Worm (Caenorhabditis elegans) whole organism, L1 larva: Measurements from ENCODE around the gene nog-1.

ENCODE experiments used
- C16A3.4 ChIP-seq: fragments of 150-350 bp; optimal IDR thresholded peaks from 2 replicates; lab custom pipeline; 2014; ENCODE audit warnings: missing biosample characterization, missing genetic modification characterization
- C34B4.2 ChIP-seq: sonication (generic microtip); optimal IDR thresholded peaks from 2 replicates; lab custom pipeline; 2017; ENCODE audit warnings: mild to moderate bottlenecking, missing genetic modification characterization, missing compliant biosample characterization
- F16B12.6 ChIP-seq: fragments of 150-350 bp; optimal IDR thresholded peaks from 2 replicates; lab custom pipeline; 2014; ENCODE audit warnings: missing biosample characterization, missing genetic modification characterization
- Y116A8C.19 ChIP-seq: sonication (generic microtip); optimal IDR thresholded peaks from 2 replicates; lab custom pipeline; 2016; ENCODE audit warnings: missing compliant biosample characterization, missing genetic modification characterization, borderline replicate concordance
- blmp-1 ChIP-seq: fragments of 150-350 bp; optimal IDR thresholded peaks from 2 replicates; lab custom pipeline; 2014; ENCODE audit warnings: missing biosample characterization, missing genetic modification characterization
- ceh-63 ChIP-seq: fragments of 200-800 bp; sonication (Bioruptor generic); optimal IDR thresholded peaks from 2 replicates; lab custom pipeline; 2018; ENCODE audit warnings: mild to moderate bottlenecking, missing genetic modification characterization, missing compliant biosample characterization
- dpl-1 ChIP-seq, 3 experiments: fragments of 150-350 bp in 2 of 3; sonication (generic microtip) in 1 of 3; optimal IDR thresholded peaks; 2 replicates each; lab custom pipeline; 2014 to 2017; ENCODE audit warnings: missing biosample characterization in 3 of 3, missing genetic modification characterization in 3 of 3, missing genetic modification reagents in 3 of 3
- efl-1 ChIP-seq, 4 experiments: fragments of 150-350 bp; optimal IDR thresholded peaks in 3 of 4; peaks in 1 of 4; 1 replicate in 1 of 4; 2 replicates in 3 of 4; lab custom pipeline; 2014; ENCODE audit warnings: missing biosample characterization in 2 of 4, missing genetic modification characterization in 2 of 4, missing genetic modification reagents in 2 of 4
- elt-2 ChIP-seq: sonication (generic microtip); optimal IDR thresholded peaks from 2 replicates; lab custom pipeline; 2016; ENCODE audit warnings: missing genetic modification characterization, mild to moderate bottlenecking, inconsistent platforms, missing compliant biosample characterization, missing genetic modification reagents
- ets-5 ChIP-seq: fragments of 200-800 bp; sonication (Bioruptor generic); IDR thresholded peaks from 2 replicates; pipeline ENCODE4 v1.3.6; 2022; ENCODE audit warnings: missing genetic modification characterization, missing compliant biosample characterization
- hlh-17 ChIP-seq: fragments of 200-800 bp; sonication (Bioruptor generic); optimal IDR thresholded peaks from 2 replicates; lab custom pipeline; 2018; ENCODE audit warnings: missing genetic modification characterization, mild to moderate bottlenecking, missing compliant biosample characterization, moderate library complexity, borderline replicate concordance
- hpl-2 ChIP-seq: fragments of 150-350 bp; optimal IDR thresholded peaks from 2 replicates; lab custom pipeline; 2014; ENCODE audit warnings: missing biosample characterization, missing genetic modification reagents, missing genetic modification characterization
- isw-1 ChIP-seq: fragments of 200-800 bp; sonication (Bioruptor generic); IDR thresholded peaks from 2 replicates; pipeline ENCODE4 v1.3.6; 2022; ENCODE audit warnings: missing genetic modification characterization, missing compliant biosample characterization
- jun-1 ChIP-seq: fragments of 150-350 bp; optimal IDR thresholded peaks from 2 replicates; lab custom pipeline; 2014; ENCODE audit warnings: missing biosample characterization, missing genetic modification reagents, missing genetic modification characterization
- lin-13 ChIP-seq: fragments of 150-350 bp; optimal IDR thresholded peaks from 2 replicates; lab custom pipeline; 2014; ENCODE audit warnings: missing biosample characterization, missing genetic modification reagents, missing genetic modification characterization
- lin-15B ChIP-seq: fragments of 150-350 bp; sonication (generic microtip); optimal IDR thresholded peaks from 3 replicates; lab custom pipeline; 2014; ENCODE audit warnings: missing biosample characterization, missing genetic modification characterization
- lsy-2 ChIP-seq, 2 experiments: fragments of 150-350 bp; optimal IDR thresholded peaks; 2 replicates each; lab custom pipeline; 2014; ENCODE audit warnings: missing biosample characterization in 2 of 2, missing genetic modification characterization in 2 of 2
- mef-2 ChIP-seq: fragments of 150-350 bp; optimal IDR thresholded peaks from 2 replicates; lab custom pipeline; 2014; ENCODE audit warnings: missing biosample characterization, missing genetic modification characterization
- nhr-237 ChIP-seq: fragments of 150-350 bp; optimal IDR thresholded peaks from 2 replicates; lab custom pipeline; 2014; ENCODE audit warnings: missing biosample characterization, missing genetic modification characterization
- nhr-71 ChIP-seq: sonication (generic microtip); optimal IDR thresholded peaks from 2 replicates; lab custom pipeline; 2016; ENCODE audit warnings: mild to moderate bottlenecking, missing genetic modification characterization, moderate library complexity, missing compliant biosample characterization
- nhr-85 ChIP-seq: sonication (generic microtip); peaks from one replicate; lab custom pipeline; 2016; ENCODE audit warnings: missing genetic modification characterization, inconsistent platforms, missing compliant biosample characterization
- pag-3 ChIP-seq: sonication (generic microtip); optimal IDR thresholded peaks from 2 replicates; lab custom pipeline; 2017; ENCODE audit warnings: missing genetic modification characterization, mild to moderate bottlenecking, missing compliant biosample characterization, antibody characterized with exemption, borderline replicate concordance; ENCODE audit not compliant: insufficient read depth
- rnt-1 ChIP-seq: sonication (generic microtip); optimal IDR thresholded peaks from 2 replicates; lab custom pipeline; 2016; ENCODE audit warnings: mild to moderate bottlenecking, missing genetic modification characterization, moderate library complexity, missing compliant biosample characterization
- skn-1 ChIP-seq: fragments of 150-350 bp; optimal IDR thresholded peaks from 2 replicates; lab custom pipeline; 2014; ENCODE audit warnings: missing biosample characterization, missing genetic modification characterization
- snu-23 ChIP-seq: sonication (generic microtip); optimal IDR thresholded peaks from 2 replicates; lab custom pipeline; 2016; ENCODE audit warnings: missing genetic modification characterization, missing compliant biosample characterization
- sox-4 ChIP-seq: sonication (generic microtip); optimal IDR thresholded peaks from 2 replicates; lab custom pipeline; 2016; ENCODE audit warnings: missing genetic modification characterization, missing compliant biosample characterization
- unc-130 ChIP-seq: fragments of 150-350 bp; optimal IDR thresholded peaks from 2 replicates; lab custom pipeline; 2017; ENCODE audit warnings: missing biosample characterization, missing genetic modification characterization, inconsistent platforms
- unc-62 ChIP-seq: fragments of 150-350 bp; optimal IDR thresholded peaks from 2 replicates; lab custom pipeline; 2014; ENCODE audit warnings: missing biosample characterization, missing genetic modification reagents, missing genetic modification characterization
- xbp-1 ChIP-seq: sonication (generic microtip); optimal IDR thresholded peaks from 2 replicates; lab custom pipeline; 2016; ENCODE audit warnings: missing genetic modification characterization, missing compliant biosample characterization
- ztf-11 ChIP-seq, 2 experiments: sonication (generic microtip); optimal IDR thresholded peaks; 2 replicates each; lab custom pipeline; 2016 to 2017; ENCODE audit warnings: missing genetic modification characterization in 2 of 2, missing biosample characterization in 1 of 2, missing compliant biosample characterization in 1 of 2

nog-1 gene

DNA sequence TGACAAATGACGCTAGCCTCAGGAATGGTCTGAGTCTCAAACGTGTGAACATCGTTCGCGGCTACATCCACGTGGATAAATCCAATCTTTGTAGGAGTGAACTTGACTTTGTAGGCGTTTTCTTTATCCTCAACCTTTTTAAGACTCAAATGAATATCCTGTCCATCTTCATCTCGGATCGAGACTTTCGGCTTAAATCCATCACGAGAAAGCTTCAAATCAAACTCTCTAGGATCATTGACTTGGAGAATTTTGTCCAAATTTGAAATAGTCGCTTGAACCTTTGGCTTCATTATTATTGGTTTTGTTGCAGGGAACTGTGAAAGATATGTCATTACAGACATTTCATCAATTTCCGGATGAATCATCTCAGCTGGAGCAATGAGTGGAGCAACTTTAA is 19.7 kb upstream of the nog-1 start:
- TF ChIP-seq F16B12.6 (tag; lab: Kevin White, UChicago) (no peak), C34B4.2 (tag; lab: Kevin White, UChicago) (no peak), elt-2 (tag; lab: Kevin White, UChicago) (no peak), nhr-237 (tag; lab: Kevin White, UChicago) (no peak), skn-1 (no peak), isw-1 (GFP tag; lab: Robert Waterston, UW) (no peak), ets-5 (GFP tag; lab: Robert Waterston, UW) (no peak), lin-15B (tag; lab: Kevin White, UChicago) (no peak), mef-2 (tag; lab: Kevin White, UChicago) (no peak), xbp-1 (tag; lab: Kevin White, UChicago) (no peak), pag-3 (tag; lab: Kevin White, UChicago) (no peak), jun-1 (tag; lab: Kevin White, UChicago) (no peak), ceh-63 (GFP tag; lab: Kevin White, UChicago) (no peak), hpl-2 (no peak), unc-62 (GFP tag; lab: Kevin White, UChicago) (no peak), ztf-11 (tag; optimal IDR thresholded peaks at IDR 0.05; lab: Kevin White, UChicago) (no peak)

DNA sequence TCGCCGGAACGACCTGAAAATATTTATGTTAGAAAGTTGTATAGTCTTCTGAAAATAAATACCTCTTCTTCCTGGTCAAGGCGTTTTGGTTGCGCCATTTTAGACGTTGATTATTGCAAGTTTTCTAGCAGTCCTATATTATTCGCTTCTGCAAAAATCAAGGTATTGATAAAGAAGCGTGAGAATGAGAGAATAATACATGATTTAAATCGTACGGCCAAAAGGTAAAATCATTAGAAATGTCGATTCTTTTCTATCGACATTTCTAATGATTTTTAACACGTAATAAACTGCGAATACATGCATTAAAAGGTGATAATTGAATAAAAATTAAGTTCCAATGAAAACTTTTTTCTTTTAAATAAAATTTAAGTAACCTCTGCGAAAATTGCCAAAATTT is 17.8 kb upstream of the nog-1 start, which contains the start of gene fln-1:
fln-1 (minus strand) TSS at position 101 of the 400 bp plus-strand sequence.
- TF ChIP-seq lin-13 (no peak), efl-1 (optimal IDR thresholded peaks at IDR 0.05; lab: Kevin White, UChicago) (no peak), efl-1 (GFP tag; optimal IDR thresholded peaks at IDR 0.05 in 1 of 2; lab: Kevin White, UChicago) (peak in 1 of 2 experiments; percentile 48), lin-15B (tag; lab: Kevin White, UChicago) (no peak), Y116A8C.19 (tag; lab: Kevin White, UChicago) (no peak)

DNA sequence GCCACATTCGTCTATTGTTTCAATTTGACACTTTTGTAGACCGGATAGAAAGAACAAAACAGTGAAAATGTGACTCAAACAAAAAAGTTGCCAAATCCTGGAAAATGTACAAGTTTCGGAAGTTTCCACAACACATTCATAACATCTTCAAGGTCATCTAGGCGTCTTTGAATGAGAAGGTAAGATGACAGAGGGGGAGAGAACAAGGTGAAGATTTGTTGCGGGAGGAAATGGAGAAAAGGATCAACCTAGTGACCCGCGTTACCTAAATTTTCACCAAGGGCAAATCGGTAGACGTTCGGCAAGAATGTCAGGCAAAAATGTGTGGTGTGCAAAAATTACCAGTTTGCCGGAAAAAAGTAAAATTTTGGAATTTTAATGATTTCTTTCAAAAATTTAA is 15.9 kb upstream of the nog-1 start:
- no peak for TF ChIP-seq efl-1 (optimal IDR thresholded peaks at IDR 0.05; lab: Kevin White, UChicago)
- TF ChIP-seq efl-1 (GFP tag; optimal IDR thresholded peaks at IDR 0.05 in 1 of 2; lab: Kevin White, UChicago): peak in 1 of 2 experiments; percentile 80
- TF ChIP-seq blmp-1 (tag; lab: Kevin White, UChicago): peak; percentile 70
- TF ChIP-seq ets-5 (GFP tag; lab: Robert Waterston, UW): no peak
- no peak for TF ChIP-seq hlh-17 (GFP tag; lab: Kevin White, UChicago)
- no peak for TF ChIP-seq dpl-1 (GFP tag; optimal IDR thresholded peaks at IDR 0.05; lab: Kevin White, UChicago)
- TF ChIP-seq C16A3.4 (tag; lab: Kevin White, UChicago): no peak
- TF ChIP-seq, all 84 proteins: peak for 2

DNA sequence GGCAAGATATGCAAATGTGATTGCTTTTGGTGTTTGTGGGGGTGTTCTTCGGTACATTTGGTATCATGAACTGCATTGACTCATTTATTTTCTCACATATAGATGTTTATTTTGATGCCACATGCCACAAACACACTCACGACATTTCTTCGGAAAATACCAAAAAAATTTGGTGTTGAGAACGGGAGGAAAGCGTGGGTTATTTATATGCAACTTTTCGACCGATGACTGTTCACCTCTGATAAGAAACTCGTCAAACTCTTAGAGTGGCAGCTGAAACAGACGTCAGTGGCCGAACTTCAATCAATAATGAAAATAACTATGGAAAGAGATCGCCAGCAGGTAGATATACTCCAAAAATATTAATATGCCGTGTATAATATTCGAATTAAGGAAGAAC is 15.3 kb upstream of the nog-1 start:
- TF ChIP-seq efl-1 (optimal IDR thresholded peaks at IDR 0.05; lab: Kevin White, UChicago): no peak
- peak in 1 of 2 experiments; percentile 53 for TF ChIP-seq efl-1 (GFP tag; optimal IDR thresholded peaks at IDR 0.05 in 1 of 2; lab: Kevin White, UChicago)
- no peak for TF ChIP-seq sox-4 (tag; lab: Kevin White, UChicago)

DNA sequence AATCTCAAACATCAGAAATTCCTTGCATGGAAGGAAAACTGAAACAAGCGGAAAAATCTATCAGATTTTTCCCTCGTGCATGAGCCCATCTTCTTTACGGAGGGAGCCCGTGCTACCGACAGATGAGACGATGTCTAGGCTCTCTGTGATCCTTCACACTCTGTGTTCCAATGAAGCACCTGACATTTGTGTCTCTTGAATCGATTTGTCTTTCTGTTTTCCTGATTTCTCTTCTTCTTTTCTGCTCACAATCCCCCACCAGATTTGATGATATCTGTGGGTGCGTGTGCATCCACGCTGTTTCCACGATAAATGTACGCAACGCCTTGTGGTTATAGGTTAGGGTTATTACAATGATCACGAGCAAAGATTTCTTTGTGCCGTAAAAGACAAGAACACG is 14.8 kb upstream of the nog-1 start:
- peak; percentile 34 for TF ChIP-seq nhr-71 (tag; lab: Kevin White, UChicago)
- peak; percentile 39 for TF ChIP-seq rnt-1 (tag; lab: Kevin White, UChicago)
- TF ChIP-seq nhr-85 (tag; lab: Kevin White, UChicago): no peak
- no peak for TF ChIP-seq C16A3.4 (tag; lab: Kevin White, UChicago)
- peak; percentile 12 for TF ChIP-seq unc-130 (tag; lab: Kevin White, UChicago)
- peak; percentile 24 for TF ChIP-seq snu-23 (GFP tag; lab: Kevin White, UChicago)
- peak in 1 of 2 experiments; percentile 39 for TF ChIP-seq lsy-2 (tag; optimal IDR thresholded peaks at IDR 0.05; lab: Kevin White, UChicago)

DNA sequence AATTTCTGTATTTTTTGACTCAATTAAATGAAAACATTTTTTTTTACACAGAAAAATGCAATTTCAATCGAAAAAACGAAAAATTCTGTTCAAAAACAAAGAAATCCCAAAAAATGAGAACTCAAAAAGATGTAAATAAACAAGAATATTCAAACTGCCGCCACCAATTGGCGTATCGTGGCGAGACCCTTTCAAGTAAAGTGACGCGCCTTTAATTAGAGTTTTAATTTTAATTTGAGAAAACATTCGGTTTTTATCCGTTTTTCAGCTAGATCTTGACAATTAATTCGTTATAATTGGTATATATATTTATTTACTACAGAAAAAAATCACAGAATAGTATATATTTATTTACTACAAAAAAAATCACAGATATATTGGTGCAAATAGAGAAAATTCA is 14.1 kb upstream of the nog-1 start:
- no peak for TF ChIP-seq elt-2 (tag; lab: Kevin White, UChicago)
- TF ChIP-seq efl-1 (optimal IDR thresholded peaks at IDR 0.05; lab: Kevin White, UChicago): peak; percentile 12 to 53
- TF ChIP-seq efl-1 (GFP tag; optimal IDR thresholded peaks at IDR 0.05 in 1 of 2; lab: Kevin White, UChicago): peak in 1 of 2 experiments; percentile 54
- peak in 1 of 3 experiments; percentile 37 for TF ChIP-seq dpl-1 (GFP tag; optimal IDR thresholded peaks at IDR 0.05; lab: Kevin White, UChicago)
